Fruit fly (Drosophila melanogaster) whole organism, embryonic: ENCODE results near the gene AANATL7.
A peak's percentile ranks its signal among the peaks of the same experiment; 100 is the strongest.

Source experiments
- CG10267 ChIP-seq: fragments of 200-800 bp; sonication (Bioruptor generic); optimal IDR thresholded peaks from 2 replicates; lab custom pipeline; 2018; ENCODE audit warnings: missing biosample characterization, mild to moderate bottlenecking, missing genetic modification characterization, moderate library complexity
- CG11696 ChIP-seq: fragments of 200-800 bp; sonication (Bioruptor generic); IDR thresholded peaks from 2 replicates; pipeline ENCODE4 v1.3.6; 2022; ENCODE audit warnings: missing biosample characterization, missing genetic modification characterization
- CG13287 ChIP-seq: fragments of 200-800 bp; sonication (Bioruptor generic); IDR thresholded peaks from 2 replicates; pipeline ENCODE4 v1.3.6; 2022; ENCODE audit warnings: missing biosample characterization, missing genetic modification characterization; ENCODE audit not compliant: partially characterized antibody
- CG14710 ChIP-seq: fragments of 200-800 bp; sonication (Bioruptor generic); optimal IDR thresholded peaks from 3 replicates; lab custom pipeline; 2019; ENCODE audit warnings: missing biosample characterization, mild to moderate bottlenecking, missing genetic modification characterization, moderate library complexity
- CG14965 ChIP-seq: fragments of 200-800 bp; sonication (Bioruptor generic); optimal IDR thresholded peaks from 2 replicates; lab custom pipeline; 2016; ENCODE audit warnings: missing biosample characterization, missing genetic modification characterization, borderline replicate concordance
- CG15479 ChIP-seq: fragments of 200-800 bp; sonication (Bioruptor generic); optimal IDR thresholded peaks from 3 replicates; lab custom pipeline; 2019; ENCODE audit warnings: missing biosample characterization, mild to moderate bottlenecking, missing genetic modification characterization, moderate library complexity
- CG18619 ChIP-seq: fragments of 200-800 bp; sonication (Bioruptor generic); optimal IDR thresholded peaks from 3 replicates; lab custom pipeline; 2017; ENCODE audit warnings: missing biosample characterization, mild to moderate bottlenecking, missing genetic modification characterization
- CG2120 ChIP-seq: fragments of 200-800 bp; sonication (Bioruptor generic); optimal IDR thresholded peaks from 3 replicates; lab custom pipeline; 2016; ENCODE audit warnings: missing biosample characterization, missing genetic modification characterization
- CG2202 ChIP-seq: fragments of 200-800 bp; sonication (Bioruptor generic); optimal IDR thresholded peaks from 2 replicates; lab custom pipeline; 2018; ENCODE audit warnings: missing biosample characterization, mild to moderate bottlenecking, missing genetic modification characterization
- CG4360 ChIP-seq: fragments of 200-800 bp; sonication (Bioruptor generic); IDR thresholded peaks from 2 replicates; pipeline ENCODE4 v1.3.6; 2022; ENCODE audit warnings: missing biosample characterization, missing genetic modification characterization
- CG4404 ChIP-seq: fragments of 200-800 bp; sonication (Bioruptor generic); IDR thresholded peaks from 2 replicates; pipeline ENCODE4 v1.3.6; 2022; ENCODE audit warnings: missing biosample characterization, missing genetic modification characterization
- CG7271 ChIP-seq: fragments of 200-800 bp; sonication (Bioruptor generic); optimal IDR thresholded peaks from 2 replicates; lab custom pipeline; 2018; ENCODE audit warnings: missing biosample characterization, mild to moderate bottlenecking, missing genetic modification characterization, moderate library complexity
- CG7745 ChIP-seq: fragments of 200-800 bp; sonication (Bioruptor generic); optimal IDR thresholded peaks from 2 replicates; lab custom pipeline; 2018; ENCODE audit warnings: missing biosample characterization, mild to moderate bottlenecking, missing genetic modification characterization, moderate library complexity
- CG7786 ChIP-seq: fragments of 200-800 bp; sonication (Bioruptor generic); optimal IDR thresholded peaks from 2 replicates; lab custom pipeline; 2016; ENCODE audit warnings: missing biosample characterization, missing genetic modification characterization
- CG9215 ChIP-seq: fragments of 200-800 bp; sonication (Bioruptor generic); IDR thresholded peaks from 2 replicates; pipeline ENCODE4 v1.3.6; 2022; ENCODE audit warnings: missing biosample characterization, missing genetic modification characterization
- CG9797 ChIP-seq: fragments of 200-800 bp; sonication (Bioruptor generic); optimal IDR thresholded peaks from 3 replicates; lab custom pipeline; 2018; ENCODE audit warnings: missing biosample characterization, mild to moderate bottlenecking, missing genetic modification characterization
- Camta ChIP-seq: fragments of 200-800 bp; sonication (Bioruptor generic); optimal IDR thresholded peaks from 2 replicates; lab custom pipeline; 2016; ENCODE audit warnings: missing biosample characterization, missing genetic modification characterization
- D ChIP-seq, 2 experiments: fragments of 200-800 bp in 1 of 2; fragments of >200 bp in 1 of 2; sonication (Bioruptor generic) in 1 of 2; optimal IDR thresholded peaks; 2 replicates in 1 of 2; 3 replicates in 1 of 2; lab custom pipeline; 2017; ENCODE audit warnings: mild to moderate bottlenecking in 1 of 2, missing biosample characterization in 1 of 2, missing genetic modification characterization in 1 of 2, missing genetic modification reagents in 1 of 2
- Deaf1 ChIP-seq: fragments of 200-800 bp; optimal IDR thresholded peaks from 3 replicates; lab custom pipeline; 2019; ENCODE audit warnings: missing biosample characterization, mild to moderate bottlenecking, missing genetic modification characterization, moderate library complexity
- E2f1 ChIP-seq: fragments of 200-800 bp; sonication (Bioruptor generic); IDR thresholded peaks from 2 replicates; pipeline ENCODE4 v1.3.6; 2022; ENCODE audit warnings: missing biosample characterization, missing genetic modification characterization
- Eip74EF ChIP-seq, 2 experiments: fragments of 200-800 bp in 1 of 2; fragments of >200 bp in 1 of 2; sonication (Bioruptor generic) in 1 of 2; optimal IDR thresholded peaks; 2 replicates each; lab custom pipeline; 2017 to 2019; ENCODE audit warnings: missing biosample characterization in 2 of 2, missing genetic modification characterization in 2 of 2, mild to moderate bottlenecking in 1 of 2, moderate library complexity in 1 of 2
- Hr3 ChIP-seq: fragments of 200-800 bp; sonication (Bioruptor generic); optimal IDR thresholded peaks from 3 replicates; lab custom pipeline; 2016; ENCODE audit warnings: missing biosample characterization, missing genetic modification characterization
- Hr78 ChIP-seq, 2 experiments: fragments of 200-800 bp in 1 of 2; fragments of >200 bp in 1 of 2; sonication (Bioruptor generic) in 1 of 2; optimal IDR thresholded peaks; 2 replicates each; lab custom pipeline; 2017 to 2019; ENCODE audit warnings: missing biosample characterization in 2 of 2, missing genetic modification characterization in 2 of 2, mild to moderate bottlenecking in 1 of 2, moderate library complexity in 1 of 2
- MBD-R2 ChIP-seq: fragments of 200-800 bp; sonication (Bioruptor generic); IDR thresholded peaks from 2 replicates; pipeline ENCODE4 v1.3.6; 2022; ENCODE audit warnings: missing biosample characterization, missing genetic modification characterization
- Mad ChIP-seq: fragments of 200-800 bp; sonication (Bioruptor generic); optimal IDR thresholded peaks from 2 replicates; lab custom pipeline; 2016; ENCODE audit warnings: missing biosample characterization, missing genetic modification characterization
- Meics ChIP-seq: fragments of 200-800 bp; sonication (Bioruptor generic); optimal IDR thresholded peaks from 2 replicates; lab custom pipeline; 2017; ENCODE audit warnings: missing biosample characterization, mild to moderate bottlenecking, missing genetic modification characterization
- NC2β ChIP-seq: fragments of 200-800 bp; sonication (Bioruptor generic); optimal IDR thresholded peaks from 2 replicates; lab custom pipeline; 2016; ENCODE audit warnings: missing biosample characterization, missing genetic modification characterization
- amos ChIP-seq: fragments of 200-800 bp; sonication (Bioruptor generic); IDR thresholded peaks from 2 replicates; pipeline ENCODE4 v1.3.6; 2022; ENCODE audit warnings: missing biosample characterization, missing genetic modification characterization; ENCODE audit not compliant: partially characterized antibody
- ato ChIP-seq: fragments of 200-800 bp; sonication (Bioruptor generic); IDR thresholded peaks from 2 replicates; pipeline ENCODE4 v1.3.6; 2022; ENCODE audit warnings: missing biosample characterization, missing genetic modification characterization; ENCODE audit not compliant: partially characterized antibody
- bigmax ChIP-seq: fragments of 200-800 bp; sonication (Bioruptor generic); optimal IDR thresholded peaks from 2 replicates; lab custom pipeline; 2018; ENCODE audit warnings: missing biosample characterization, mild to moderate bottlenecking, missing genetic modification characterization
- disco-r ChIP-seq: fragments of 200-800 bp; sonication (Bioruptor generic); optimal IDR thresholded peaks from 2 replicates; lab custom pipeline; 2016; ENCODE audit warnings: missing biosample characterization, missing genetic modification characterization
- emc ChIP-seq: fragments of 200-800 bp; sonication (Bioruptor generic); optimal IDR thresholded peaks from 2 replicates; lab custom pipeline; 2016; ENCODE audit warnings: missing biosample characterization, missing genetic modification characterization
- gcm2 ChIP-seq: fragments of 200-800 bp; sonication (Bioruptor generic); optimal IDR thresholded peaks from 2 replicates; lab custom pipeline; 2016; ENCODE audit warnings: missing biosample characterization, missing genetic modification characterization
- mirr ChIP-seq: fragments of 200-800 bp; sonication (Bioruptor generic); optimal IDR thresholded peaks from 3 replicates; lab custom pipeline; 2018; ENCODE audit warnings: missing biosample characterization, mild to moderate bottlenecking, missing genetic modification characterization
- nerfin-2 ChIP-seq: fragments of 200-800 bp; sonication (Bioruptor generic); IDR thresholded peaks from 2 replicates; pipeline ENCODE4 v1.3.6; 2022; ENCODE audit warnings: missing biosample characterization, missing genetic modification characterization; ENCODE audit not compliant: partially characterized antibody
- pita ChIP-seq: fragments of 200-800 bp; sonication (Bioruptor generic); optimal IDR thresholded peaks from 2 replicates; lab custom pipeline; 2017; ENCODE audit warnings: missing biosample characterization, mild to moderate bottlenecking, missing genetic modification characterization
- psq ChIP-seq: fragments of 200-800 bp; sonication (Bioruptor generic); optimal IDR thresholded peaks from 2 replicates; lab custom pipeline; 2017; ENCODE audit warnings: missing biosample characterization, missing genetic modification characterization
- pum ChIP-seq: fragments of 200-800 bp; sonication (Bioruptor generic); optimal IDR thresholded peaks from 2 replicates; lab custom pipeline; 2016; ENCODE audit warnings: missing biosample characterization, missing genetic modification characterization
- schlank ChIP-seq: fragments of 200-800 bp; sonication (Bioruptor generic); optimal IDR thresholded peaks from 2 replicates; lab custom pipeline; 2018; ENCODE audit warnings: missing biosample characterization, mild to moderate bottlenecking, missing genetic modification characterization
- scrt ChIP-seq: fragments of 200-800 bp; sonication (Bioruptor generic); optimal IDR thresholded peaks from 2 replicates; lab custom pipeline; 2018; ENCODE audit warnings: missing biosample characterization, mild to moderate bottlenecking, missing genetic modification characterization, moderate library complexity
- slou ChIP-seq: fragments of 200-800 bp; sonication (Bioruptor generic); optimal IDR thresholded peaks from 3 replicates; lab custom pipeline; 2016; ENCODE audit warnings: missing biosample characterization, missing genetic modification characterization
- sqz ChIP-seq: fragments of 200-800 bp; sonication (Bioruptor generic); optimal IDR thresholded peaks from 3 replicates; lab custom pipeline; 2018; ENCODE audit warnings: missing biosample characterization, mild to moderate bottlenecking, missing genetic modification characterization
- stc ChIP-seq: fragments of 200-800 bp; sonication (Bioruptor generic); IDR thresholded peaks from 2 replicates; pipeline ENCODE4 v1.3.6; 2022; ENCODE audit warnings: missing biosample characterization, missing genetic modification characterization
- tup ChIP-seq: fragments of 200-800 bp; sonication (Bioruptor generic); optimal IDR thresholded peaks from 2 replicates; lab custom pipeline; 2016; ENCODE audit warnings: missing biosample characterization, mild to moderate bottlenecking, missing genetic modification characterization, moderate library complexity
- unc-4 ChIP-seq: fragments of 200-800 bp; sonication (Bioruptor generic); IDR thresholded peaks from 2 replicates; pipeline ENCODE4 v1.3.6; 2022; ENCODE audit warnings: missing biosample characterization, missing genetic modification characterization; ENCODE audit not compliant: partially characterized antibody
- wek ChIP-seq: fragments of 200-800 bp; sonication (Bioruptor generic); optimal IDR thresholded peaks from 3 replicates; lab custom pipeline; 2018; ENCODE audit warnings: missing biosample characterization, mild to moderate bottlenecking, missing genetic modification characterization, moderate library complexity

AANATL7 gene

DNA sequence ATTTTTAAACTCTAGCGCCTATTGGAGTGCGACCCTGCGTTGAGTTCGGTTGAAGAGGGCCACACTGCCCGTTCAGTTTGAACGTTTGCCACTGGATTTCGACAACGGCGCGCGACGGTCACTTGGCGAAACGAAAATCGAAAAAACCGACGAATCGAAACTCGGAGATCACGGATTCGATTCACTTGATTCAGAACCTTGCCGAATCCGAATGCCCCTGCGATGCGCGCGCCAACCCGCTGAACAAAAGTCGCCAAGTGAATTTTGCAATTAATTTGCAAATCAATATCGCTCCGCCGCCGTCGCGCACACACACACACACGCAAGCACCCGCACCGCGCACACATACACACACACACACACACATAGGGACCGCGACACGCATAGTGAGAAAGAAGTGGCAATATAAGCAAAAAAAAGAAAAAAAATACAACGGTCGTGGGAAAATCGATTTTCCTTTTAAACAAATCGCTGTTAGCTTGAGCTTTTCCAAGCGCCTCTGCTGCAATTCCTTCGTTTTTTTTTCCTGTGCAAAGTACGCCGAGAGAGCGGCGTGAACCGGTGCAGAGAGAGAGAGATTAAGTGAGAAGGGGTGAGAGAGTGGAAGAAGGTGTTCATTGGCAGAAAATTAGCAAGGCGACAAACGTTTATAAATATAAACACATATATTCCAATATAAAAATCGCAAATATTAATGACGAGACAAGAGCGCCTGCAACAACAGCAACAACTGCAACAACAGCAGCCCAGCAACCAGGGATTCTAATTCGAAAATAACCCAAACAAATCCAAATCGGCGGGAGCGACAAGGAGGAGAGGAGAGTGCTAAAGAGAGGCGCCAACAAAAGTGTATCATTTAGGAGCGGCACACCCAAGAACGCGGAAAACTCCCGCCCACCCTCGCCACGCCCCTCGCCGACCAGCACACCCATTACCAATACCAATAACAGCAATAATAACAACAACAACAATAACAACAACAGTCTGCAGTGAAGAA lies 8.0 kb downstream of the AANATL7 start, which contains the start of gene egh (continued):
- 0 out of 2 replicates have a peak, but pooled peaks have one; percentile 14 for TF ChIP-seq ato (GFP tag; lab: Robert Waterston, UW)
- TF ChIP-seq amos = peak; percentile 39
- TF ChIP-seq nerfin-2 (GFP tag; lab: Robert Waterston, UW) = no peak
- TF ChIP-seq unc-4 (GFP tag; lab: Robert Waterston, UW) = peak; percentile 20; the same call in 1 of the 2 replicates
- TF ChIP-seq Hr78 (GFP tag; optimal IDR thresholded peaks at IDR 0.05; lab: Kevin White, UChicago) = no peak
- TF ChIP-seq CG15479 (GFP tag; lab: Kevin White, UChicago) = no peak
- no peak for TF ChIP-seq CG9215 (GFP tag; lab: Robert Waterston, UW)
- peak; percentile 24 for TF ChIP-seq CG7786
- 0 out of 2 replicates have a peak, but pooled peaks have one; percentile 20 for TF ChIP-seq CG11696 (GFP tag; lab: Robert Waterston, UW)
- TF ChIP-seq CG18619 = no peak
- peak; percentile 41; the same call in 1 of the 2 replicates for TF ChIP-seq stc (GFP tag; lab: Robert Waterston, UW)
- no peak for TF ChIP-seq pum (GFP tag; lab: Kevin White, UChicago)
- TF ChIP-seq CG13287 (GFP tag; lab: Robert Waterston, UW) = peak; percentile 19; the same call in 1 of the 2 replicates
- TF ChIP-seq CG4360 = peak; percentile 12; the same call in 1 of the 2 replicates
- 0 out of 2 replicates have a peak, but pooled peaks have one; percentile 34 for TF ChIP-seq E2f1 (GFP tag; lab: Robert Waterston, UW)
- TF ChIP-seq emc (GFP tag; lab: Kevin White, UChicago) = peak; percentile 14
- peak; percentile 58 for TF ChIP-seq MBD-R2 (GFP tag; lab: Robert Waterston, UW)
- no peak for TF ChIP-seq Eip74EF (GFP tag; optimal IDR thresholded peaks at IDR 0.05; lab: Kevin White, UChicago)
- TF ChIP-seq tup (GFP tag; lab: Kevin White, UChicago) = no peak
- no peak for TF ChIP-seq CG2202 (tag; lab: Kevin White, UChicago)
- TF ChIP-seq CG2120 (GFP tag; lab: Kevin White, UChicago) = peak; percentile 36
- TF ChIP-seq scrt (GFP tag; lab: Kevin White, UChicago) = peak; percentile 7
- TF ChIP-seq CG10267 = peak; percentile 34
- no peak for TF ChIP-seq NC2β (GFP tag; lab: Kevin White, UChicago)
- no peak for TF ChIP-seq gcm2 (GFP tag; lab: Kevin White, UChicago)
- TF ChIP-seq CG7745 = no peak
- TF ChIP-seq Meics (GFP tag; lab: Kevin White, UChicago) = peak; percentile 29
- TF ChIP-seq disco-r (GFP tag; lab: Kevin White, UChicago) = peak; percentile 27
- no peak for TF ChIP-seq CG14965 (GFP tag; lab: Kevin White, UChicago)
- TF ChIP-seq slou (GFP tag; lab: Kevin White, UChicago) = no peak
- TF ChIP-seq Hr3 = no peak
- TF ChIP-seq CG9797 = peak; percentile 97
- TF ChIP-seq Mad (GFP tag; lab: Kevin White, UChicago) = no peak
- TF ChIP-seq pita = no peak
- TF ChIP-seq CG14710 (tag; lab: Kevin White, UChicago) = peak; percentile 74
- TF ChIP-seq sqz (GFP tag; lab: Kevin White, UChicago) = peak; percentile 74
- TF ChIP-seq psq (GFP tag; lab: Kevin White, UChicago) = no peak
- no peak for TF ChIP-seq Camta
- TF ChIP-seq mirr (GFP tag; lab: Kevin White, UChicago) = no peak
- TF ChIP-seq CG4404 (GFP tag; lab: Robert Waterston, UW) = no peak
- TF ChIP-seq Deaf1 (tag; lab: Kevin White, UChicago) = peak; percentile 81
- TF ChIP-seq CG7271 (tag; lab: Kevin White, UChicago) = no peak
- TF ChIP-seq wek = no peak
- no peak for TF ChIP-seq schlank (tag; lab: Kevin White, UChicago)
- no peak for TF ChIP-seq bigmax (GFP tag; lab: Kevin White, UChicago)
- TF ChIP-seq D (optimal IDR thresholded peaks at IDR 0.05; lab: Kevin White, UChicago) = no peak
- TF ChIP-seq D (GFP tag; optimal IDR thresholded peaks at IDR 0.05; lab: Kevin White, UChicago) = no peak
